Worm (Caenorhabditis elegans) whole organism, L2 larva: ENCODE results near the gene rmd-3.

ENCODE experiments used
- F13H6.1 ChIP-seq: sonication (generic microtip); optimal IDR thresholded peaks from 2 replicates; lab custom pipeline; 2016; ENCODE audit warnings: missing genetic modification characterization, missing compliant biosample characterization
- lin-13 ChIP-seq: fragments of 150-350 bp; optimal IDR thresholded peaks from 2 replicates; lab custom pipeline; 2014; ENCODE audit warnings: missing biosample characterization, missing genetic modification reagents, missing genetic modification characterization
- mbf-1 ChIP-seq: sonication (generic microtip); optimal IDR thresholded peaks from 2 replicates; lab custom pipeline; 2017; ENCODE audit warnings: missing biosample characterization, missing genetic modification characterization
- nhr-12 ChIP-seq: fragments of 150-350 bp; optimal IDR thresholded peaks from 2 replicates; lab custom pipeline; 2014; ENCODE audit warnings: missing biosample characterization, missing genetic modification characterization
- skn-1 ChIP-seq: sonication (generic microtip); optimal IDR thresholded peaks from 2 replicates; lab custom pipeline; 2017; ENCODE audit warnings: missing biosample characterization, missing genetic modification characterization

DNA sequence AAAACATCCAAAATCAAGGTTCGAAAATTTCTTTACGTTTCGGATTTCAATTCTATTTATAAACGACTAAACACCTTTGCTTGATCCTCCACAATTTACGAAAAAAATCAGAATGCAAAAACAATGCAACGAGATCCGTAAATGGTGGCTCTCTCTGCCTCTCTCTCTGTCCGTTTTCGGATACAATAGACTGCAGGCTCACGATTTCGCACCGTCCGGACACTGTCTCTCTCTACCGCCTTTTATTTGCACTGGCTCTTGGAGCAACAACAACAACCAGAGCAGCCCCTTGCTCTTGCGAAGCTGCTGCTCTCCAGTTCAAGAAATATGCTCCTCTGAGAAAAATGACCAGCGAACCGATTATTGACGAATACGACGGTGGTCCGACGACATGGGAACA is 27.2 kb downstream of the rmd-3 start, which contains the start of gene T24F1.7:
- TF ChIP-seq lin-13 (GFP tag; lab: Kevin White, UChicago), result no peak
- no peak for TF ChIP-seq nhr-12 (tag; lab: Kevin White, UChicago)
- TF ChIP-seq skn-1 (tag; lab: Kevin White, UChicago), result no peak
- TF ChIP-seq mbf-1 (tag; lab: Kevin White, UChicago), result no peak
- TF ChIP-seq F13H6.1 (tag; lab: Kevin White, UChicago), result no peak
